Worm (Caenorhabditis elegans): ENCODE measurements around the gene F46B3.7.
A peak's percentile ranks its signal among the peaks of the same experiment; 100 is the strongest.

F46B3.7 gene

ce11 chrV:20580511-20581040, 38.0 kb downstream of the F46B3.7 start, which contains the start of gene F26F2.7 (continued):
- TF ChIP-seq ztf-11 (tag; optimal IDR thresholded peaks at IDR 0.05) (no peak), lin-13 (GFP tag; optimal IDR thresholded peaks at IDR 0.05) (peak; percentile 68), unc-39 (tag; optimal IDR thresholded peaks at IDR 0.05) (no peak), lim-7 (GFP tag; IDR thresholded peaks at IDR 0.05) (no peak), spr-3 (GFP tag; optimal IDR thresholded peaks at IDR 0.05) (peak; percentile 74), aha-1 (tag) (no peak), zag-1 (tag; optimal IDR thresholded peaks at IDR 0.05) (no peak), skn-1 (tag; optimal IDR thresholded peaks at IDR 0.05) (no peak), pqm-1 (tag; optimal IDR thresholded peaks at IDR 0.05) (peak; percentile 25), lin-38 (GFP tag; IDR thresholded peaks at IDR 0.05) (no peak), pha-4 (GFP tag; IDR thresholded peaks at IDR 0.05) (peak; percentile 77), pha-4 (tag; optimal IDR thresholded peaks at IDR 0.05) (no peak), attf-4 (tag; optimal IDR thresholded peaks at IDR 0.05) (no peak), php-3 (GFP tag; IDR thresholded peaks at IDR 0.05) (peak; percentile 92; the same call in 1 of the 2 replicates), ceh-82 (tag; optimal IDR thresholded peaks at IDR 0.05) (no peak), nhr-11 (tag; optimal IDR thresholded peaks at IDR 0.05) (peak; percentile 30), spr-1 (tag; optimal IDR thresholded peaks at IDR 0.05) (peak; percentile 70), vab-7 (GFP tag; IDR thresholded peaks at IDR 0.05) (no peak), nhr-76 (tag; optimal IDR thresholded peaks at IDR 0.05) (no peak), nhr-25 (tag; optimal IDR thresholded peaks at IDR 0.05; ENCODE audit: borderline replicate concordance, insufficient read depth) (no peak), arid-1 (GFP tag; conservative IDR thresholded peaks at IDR 0.05) (peak; percentile 64), ces-1 (GFP tag; optimal IDR thresholded peaks at IDR 0.05) (no peak), zip-2 (tag; optimal IDR thresholded peaks at IDR 0.05) (no peak), saeg-2 (GFP tag; IDR thresholded peaks at IDR 0.05) (peak; percentile 67), madf-9 (GFP tag; conservative IDR thresholded peaks at IDR 0.05) (peak; percentile 39; the same call in 1 of the 2 replicates), nhr-237 (tag; optimal IDR thresholded peaks at IDR 0.05) (no peak), Y48G9A.11 (GFP tag; IDR thresholded peaks at IDR 0.05) (no peak), zip-11 (GFP tag; IDR thresholded peaks at IDR 0.05) (no peak), lsy-2 (tag; optimal IDR thresholded peaks at IDR 0.05) (peak; percentile 18 to 94), nhr-48 (tag; optimal IDR thresholded peaks at IDR 0.05) (peak; percentile 56), Y75B8A.6 (GFP tag; IDR thresholded peaks at IDR 0.05) (no peak), nhr-28 (tag; optimal IDR thresholded peaks at IDR 0.05) (peak; percentile 67), sdz-12 (GFP tag; optimal IDR thresholded peaks at IDR 0.05) (no peak), daf-12 (tag; optimal IDR thresholded peaks at IDR 0.05) (no peak), hlh-30 (tag; optimal IDR thresholded peaks at IDR 0.05; ENCODE audit: insufficient read depth) (peak; percentile 98), lin-29 (GFP tag; IDR thresholded peaks at IDR 0.05) (no peak), Y5F2A.4 (GFP tag; optimal IDR thresholded peaks at IDR 0.05) (no peak), tra-1 (GFP tag; IDR thresholded peaks at IDR 0.05) (no peak; the same call in 1 of the 2 replicates), rbr-2 (tag; optimal IDR thresholded peaks at IDR 0.05) (peak; percentile 84), dmd-6 (GFP tag; IDR thresholded peaks at IDR 0.05) (peak; percentile 83), snpc-4 (tag; optimal IDR thresholded peaks at IDR 0.05) (no peak), T26A8.4 (GFP tag; IDR thresholded peaks at IDR 0.05) (peak; percentile 70; the same call in 1 of the 2 replicates), R02D3.7 (tag; optimal IDR thresholded peaks at IDR 0.05) (no peak), lin-1 (GFP tag; IDR thresholded peaks at IDR 0.05) (peak; percentile 65; the same call in 1 of the 2 replicates), set-16 (GFP tag; IDR thresholded peaks at IDR 0.05) (no peak), zfp-3 (GFP tag; conservative IDR thresholded peaks at IDR 0.05) (no peak), ZK337.2 (GFP tag; IDR thresholded peaks at IDR 0.05) (no peak), daf-19 (GFP tag; conservative IDR thresholded peaks at IDR 0.05) (no peak), egl-43 (GFP tag; IDR thresholded peaks at IDR 0.05) (no peak), dpl-1 (GFP tag; optimal IDR thresholded peaks at IDR 0.05) (peak; percentile 79), nhr-10 (tag; optimal IDR thresholded peaks at IDR 0.05) (no peak), T20F7.1 (GFP tag; optimal IDR thresholded peaks at IDR 0.05) (no peak)

Measured in whole organism, L4 larva.